Worm (Caenorhabditis elegans) whole organism, late embryonic: ENCODE measurements around the gene F19B2.5.

Source experiments
- C08G9.2 ChIP-seq: sonication (generic microtip); optimal IDR thresholded peaks from 2 replicates; lab custom pipeline; 2016; ENCODE audit warnings: mild to moderate bottlenecking, missing genetic modification characterization, moderate library complexity, missing compliant biosample characterization
- F13H6.1 ChIP-seq: sonication (generic microtip); optimal IDR thresholded peaks from 2 replicates; lab custom pipeline; 2016; ENCODE audit warnings: missing genetic modification characterization, missing compliant biosample characterization
- K02D7.2 ChIP-seq: sonication (generic microtip); optimal IDR thresholded peaks from 2 replicates; lab custom pipeline; 2017; ENCODE audit warnings: mild to moderate bottlenecking, missing genetic modification characterization, missing compliant biosample characterization
- K09A11.1 ChIP-seq: sonication (generic microtip); optimal IDR thresholded peaks from 2 replicates; lab custom pipeline; 2017; ENCODE audit warnings: antibody characterized with exemption, mild to moderate bottlenecking, missing genetic modification characterization, missing compliant biosample characterization; ENCODE audit not compliant: insufficient read depth
- T23F11.4 ChIP-seq: fragments of 200-800 bp; sonication (Bioruptor generic); optimal IDR thresholded peaks from 2 replicates; lab custom pipeline; 2018; ENCODE audit warnings: mild to moderate bottlenecking, missing genetic modification characterization, missing compliant biosample characterization
- ceh-19 ChIP-seq: fragments of 200-800 bp; sonication (Bioruptor generic); optimal IDR thresholded peaks from 2 replicates; lab custom pipeline; 2018; ENCODE audit warnings: mild to moderate bottlenecking, missing genetic modification characterization, missing compliant biosample characterization
- ceh-2 ChIP-seq: sonication (generic microtip); optimal IDR thresholded peaks from 2 replicates; lab custom pipeline; 2016; ENCODE audit warnings: missing genotype, missing genetic modification characterization, missing compliant biosample characterization
- ceh-22 ChIP-seq: sonication (generic microtip); optimal IDR thresholded peaks from 2 replicates; lab custom pipeline; 2017; ENCODE audit warnings: missing biosample characterization, missing genetic modification characterization
- ceh-31 ChIP-seq: sonication (generic microtip); optimal IDR thresholded peaks from 2 replicates; lab custom pipeline; 2016; ENCODE audit warnings: missing genetic modification characterization, missing compliant biosample characterization
- ceh-34 ChIP-seq: sonication (generic microtip); optimal IDR thresholded peaks from 2 replicates; lab custom pipeline; 2016; ENCODE audit warnings: mild to moderate bottlenecking, missing genetic modification characterization, missing compliant biosample characterization
- elt-4 ChIP-seq: sonication (generic microtip); optimal IDR thresholded peaks from 2 replicates; lab custom pipeline; 2016; ENCODE audit warnings: missing genetic modification characterization, missing compliant biosample characterization
- ets-4 ChIP-seq: sonication (generic microtip); optimal IDR thresholded peaks from 2 replicates; lab custom pipeline; 2016; ENCODE audit warnings: missing genetic modification characterization, missing compliant biosample characterization
- eyg-1 ChIP-seq: sonication (generic microtip); optimal IDR thresholded peaks from 2 replicates; lab custom pipeline; 2016; ENCODE audit warnings: missing genotype, missing genetic modification characterization, missing compliant biosample characterization
- fkh-10 ChIP-seq: fragments of 150-350 bp; optimal IDR thresholded peaks from 2 replicates; lab custom pipeline; 2014; ENCODE audit warnings: missing biosample characterization, missing genetic modification reagents, missing genetic modification characterization
- fkh-6 ChIP-seq: sonication (generic microtip); optimal IDR thresholded peaks from 2 replicates; lab custom pipeline; 2016; ENCODE audit warnings: missing genetic modification characterization, missing compliant biosample characterization
- gmeb-2 ChIP-seq: sonication (generic microtip); optimal IDR thresholded peaks from 2 replicates; lab custom pipeline; 2016; ENCODE audit warnings: missing genetic modification characterization, inconsistent platforms, missing compliant biosample characterization
- hlh-15 ChIP-seq: sonication (generic microtip); optimal IDR thresholded peaks from 2 replicates; lab custom pipeline; 2016; ENCODE audit warnings: missing genetic modification characterization, missing compliant biosample characterization
- hlh-30 ChIP-seq: sonication (generic microtip); optimal IDR thresholded peaks from 2 replicates; lab custom pipeline; 2017; ENCODE audit warnings: antibody characterized with exemption, missing genetic modification characterization, missing compliant biosample characterization; ENCODE audit not compliant: insufficient read depth
- hlh-6 ChIP-seq: sonication (generic microtip); optimal IDR thresholded peaks from 2 replicates; lab custom pipeline; 2016; ENCODE audit warnings: missing genotype, missing genetic modification characterization, missing compliant biosample characterization
- lim-6 ChIP-seq: sonication (generic microtip); optimal IDR thresholded peaks from 2 replicates; lab custom pipeline; 2016; ENCODE audit warnings: missing genetic modification characterization, missing compliant biosample characterization
- madf-2 ChIP-seq: sonication (generic microtip); optimal IDR thresholded peaks from 2 replicates; lab custom pipeline; 2017; ENCODE audit warnings: missing genetic modification characterization, missing compliant biosample characterization
- nfya-1 ChIP-seq: sonication (generic microtip); optimal IDR thresholded peaks from 2 replicates; lab custom pipeline; 2017; ENCODE audit warnings: missing genetic modification characterization, mild to moderate bottlenecking, missing compliant biosample characterization, antibody characterized with exemption, moderate library complexity
- nhr-11 ChIP-seq: fragments of 150-350 bp; optimal IDR thresholded peaks from 2 replicates; lab custom pipeline; 2014; ENCODE audit warnings: missing biosample characterization, missing genetic modification characterization
- nhr-232 ChIP-seq: sonication (generic microtip); optimal IDR thresholded peaks from 2 replicates; lab custom pipeline; 2016; ENCODE audit warnings: missing genetic modification characterization, missing compliant biosample characterization
- odd-2 ChIP-seq: sonication (generic microtip); optimal IDR thresholded peaks from 2 replicates; lab custom pipeline; 2017; ENCODE audit warnings: antibody characterized with exemption, mild to moderate bottlenecking, missing genetic modification characterization, missing compliant biosample characterization
- pat-9 ChIP-seq: fragments of 200-800 bp; sonication (Bioruptor generic); optimal IDR thresholded peaks from 2 replicates; lab custom pipeline; 2018; ENCODE audit warnings: mild to moderate bottlenecking, missing genetic modification characterization, moderate library complexity, missing compliant biosample characterization
- pax-1 ChIP-seq: fragments of 150-350 bp; optimal IDR thresholded peaks from 2 replicates; lab custom pipeline; 2014; ENCODE audit warnings: missing biosample characterization, missing genetic modification characterization
- pha-2 ChIP-seq: sonication (generic microtip); optimal IDR thresholded peaks from 2 replicates; lab custom pipeline; 2017; ENCODE audit warnings: mild to moderate bottlenecking, missing genetic modification characterization, missing compliant biosample characterization
- pha-4 ChIP-seq: fragments of 150-350 bp; optimal IDR thresholded peaks from 2 replicates; lab custom pipeline; 2018; ENCODE audit warnings: missing biosample characterization, missing genetic modification reagents, missing genetic modification characterization
- pros-1 ChIP-seq: fragments of 150-350 bp; optimal IDR thresholded peaks from 2 replicates; lab custom pipeline; 2014; ENCODE audit warnings: missing biosample characterization, missing genetic modification reagents, missing genetic modification characterization
- rnt-1 ChIP-seq: sonication (generic microtip); optimal IDR thresholded peaks from 2 replicates; lab custom pipeline; 2016; ENCODE audit warnings: missing genetic modification characterization, missing compliant biosample characterization
- sdc-2 ChIP-seq: sonication (generic microtip); optimal IDR thresholded peaks from 2 replicates; lab custom pipeline; 2016; ENCODE audit warnings: missing genotype, missing genetic modification characterization, missing compliant biosample characterization
- sox-2 ChIP-seq: fragments of 200-800 bp; sonication (Bioruptor generic); IDR thresholded peaks from 2 replicates; pipeline ENCODE4 v1.3.6; 2022; ENCODE audit warnings: missing genetic modification reagents, missing genetic modification characterization, missing compliant biosample characterization
- tbx-7 ChIP-seq: sonication (generic microtip); optimal IDR thresholded peaks from 2 replicates; lab custom pipeline; 2016; ENCODE audit warnings: missing genotype, missing genetic modification characterization, missing compliant biosample characterization
- unc-86 ChIP-seq: sonication (generic microtip); optimal IDR thresholded peaks from 2 replicates; lab custom pipeline; 2016; ENCODE audit warnings: missing genetic modification characterization, missing compliant biosample characterization
- ztf-16 ChIP-seq: sonication (generic microtip); optimal IDR thresholded peaks from 2 replicates; lab custom pipeline; 2017; ENCODE audit warnings: missing genetic modification characterization, missing compliant biosample characterization

F19B2.5 gene

ce11 chrV:20199658-20200057 is 35.7 kb upstream of the F19B2.5 start:
- TF ChIP-seq lim-6 (no peak), ceh-19 (no peak), hlh-6 (tag; lab: Kevin White, UChicago) (no peak), ceh-31 (tag; lab: Kevin White, UChicago) (no peak), nhr-232 (tag; lab: Kevin White, UChicago) (no peak)
- TF ChIP-seq, all 69 proteins: peak for 0

ce11 chrV:20198954-20199353 is 35.0 kb upstream of the F19B2.5 start, which contains the start of gene fog-2:
Gene fog-2, plus strand, starts transcription at chrV:20199254.
- no peak for TF ChIP-seq pha-4
- no peak for TF ChIP-seq pha-2 (tag; lab: Kevin White, UChicago)
- TF ChIP-seq ceh-34 (tag; lab: Kevin White, UChicago) = no peak
- no peak for TF ChIP-seq fkh-6
- no peak for TF ChIP-seq sox-2 (GFP tag; lab: Robert Waterston, UW)
- TF ChIP-seq ceh-22 (tag; lab: Kevin White, UChicago) = no peak
- TF ChIP-seq K02D7.2 (tag; lab: Kevin White, UChicago) = no peak
- TF ChIP-seq fkh-10 (GFP tag; lab: Kevin White, UChicago) = no peak
- no peak for TF ChIP-seq hlh-15
- no peak for TF ChIP-seq madf-2 (tag; lab: Kevin White, UChicago)
- no peak for TF ChIP-seq rnt-1 (tag; lab: Kevin White, UChicago)
- TF ChIP-seq K09A11.1 (tag; lab: Kevin White, UChicago) = no peak
- no peak for TF ChIP-seq sdc-2
- TF ChIP-seq unc-86 (tag; lab: Kevin White, UChicago) = no peak
- TF ChIP-seq ztf-16 (tag; lab: Kevin White, UChicago) = no peak
- no peak for TF ChIP-seq elt-4 (tag; lab: Kevin White, UChicago)
- TF ChIP-seq ets-4 (tag; lab: Kevin White, UChicago) = no peak
- TF ChIP-seq gmeb-2 = no peak

- no peak for TF ChIP-seq nhr-11 (tag; lab: Kevin White, UChicago)
- no peak for TF ChIP-seq tbx-7
- no peak for TF ChIP-seq T23F11.4 (GFP tag; lab: Kevin White, UChicago)
- no peak for TF ChIP-seq pros-1 (tag; lab: Kevin White, UChicago)
- no peak for TF ChIP-seq eyg-1
- TF ChIP-seq pat-9 = no peak
- TF ChIP-seq pha-4 = no peak
Measured at ce11 chrV:20196671-20197070, 32.7 kb upstream of the F19B2.5 start, which contains the start of gene ftr-1. Gene ftr-1, plus strand, starts transcription at chrV:20196971.

- TF ChIP-seq sox-2 (GFP tag; lab: Robert Waterston, UW) (no peak), pax-1 (tag; lab: Kevin White, UChicago) (no peak), gmeb-2 (no peak), ceh-2 (tag; lab: Kevin White, UChicago) (no peak), F13H6.1 (tag; lab: Kevin White, UChicago) (no peak), C08G9.2 (tag; lab: Kevin White, UChicago) (no peak), nfya-1 (tag; lab: Kevin White, UChicago) (no peak), odd-2 (no peak), hlh-6 (tag; lab: Kevin White, UChicago) (no peak), K02D7.2 (tag; lab: Kevin White, UChicago) (no peak), hlh-30 (tag; lab: Kevin White, UChicago) (no peak)
Measured at ce11 chrV:20195451-20196036, 31.6 kb upstream of the F19B2.5 start, which contains the start of the genes srh-217 and Y113G7B.28. Gene srh-217, minus strand, starts transcription at chrV:20195551. Gene Y113G7B.28, plus strand, starts transcription at chrV:20195986.
